Worm (Caenorhabditis elegans) whole organism, L4/young adult: ENCODE data around the gene C47E8.1.

Experiments used
- W03F9.2 ChIP-seq: fragments of 150-350 bp; optimal IDR thresholded peaks from 2 replicates; lab custom pipeline; 2014; ENCODE audit warnings: missing biosample characterization, missing genetic modification characterization
- dao-5 ChIP-seq: sonication (generic microtip); optimal IDR thresholded peaks from 2 replicates; lab custom pipeline; 2016; ENCODE audit warnings: missing genotype, missing genetic modification characterization, moderate library complexity, missing compliant biosample characterization
- him-1 ChIP-seq: sonication (generic microtip); optimal IDR thresholded peaks from 2 replicates; lab custom pipeline; 2016; ENCODE audit warnings: missing genotype, missing genetic modification reagents, missing genetic modification characterization, missing compliant biosample characterization

DNA sequence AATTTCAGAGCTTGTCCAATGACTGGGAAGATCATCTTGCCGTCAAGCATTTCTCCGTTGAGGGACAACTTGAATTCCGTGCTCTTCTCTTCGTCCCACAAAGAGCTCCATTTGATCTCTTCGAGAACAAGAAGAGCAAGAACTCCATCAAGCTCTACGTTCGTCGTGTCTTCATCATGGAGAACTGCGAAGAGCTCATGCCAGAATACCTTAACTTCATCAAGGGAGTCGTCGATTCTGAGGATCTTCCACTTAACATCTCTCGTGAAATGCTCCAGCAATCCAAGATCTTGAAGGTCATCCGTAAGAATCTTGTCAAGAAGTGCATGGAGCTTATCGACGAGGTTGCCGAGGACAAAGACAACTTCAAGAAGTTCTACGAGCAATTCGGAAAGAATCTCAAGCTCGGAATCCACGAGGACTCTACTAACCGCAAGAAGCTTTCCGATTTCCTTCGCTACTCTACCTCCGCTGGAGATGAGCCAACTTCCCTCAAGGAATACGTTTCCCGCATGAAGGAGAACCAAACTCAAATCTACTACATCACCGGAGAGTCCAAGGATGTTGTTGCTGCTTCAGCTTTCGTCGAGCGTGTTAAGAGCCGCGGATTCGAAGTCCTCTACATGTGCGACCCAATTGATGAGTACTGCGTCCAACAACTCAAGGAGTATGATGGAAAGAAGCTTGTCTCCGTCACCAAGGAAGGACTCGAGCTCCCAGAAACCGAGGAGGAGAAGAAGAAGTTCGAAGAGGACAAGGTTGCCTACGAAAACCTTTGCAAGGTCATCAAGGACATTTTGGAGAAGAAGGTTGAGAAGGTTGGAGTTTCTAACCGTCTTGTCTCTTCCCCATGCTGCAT, 21.5 kb downstream of the C47E8.1 start:
- no peak for TF ChIP-seq dao-5 (tag; lab: Kevin White, UChicago)
- TF ChIP-seq him-1 (tag; lab: Kevin White, UChicago), result no peak
- no peak for TF ChIP-seq W03F9.2 (tag; lab: Kevin White, UChicago)
